Fruit fly (Drosophila melanogaster): Measurements from ENCODE around the gene ras.
A peak's percentile ranks its signal among the peaks of the same experiment; 100 is the strongest.

ras gene

DNA sequence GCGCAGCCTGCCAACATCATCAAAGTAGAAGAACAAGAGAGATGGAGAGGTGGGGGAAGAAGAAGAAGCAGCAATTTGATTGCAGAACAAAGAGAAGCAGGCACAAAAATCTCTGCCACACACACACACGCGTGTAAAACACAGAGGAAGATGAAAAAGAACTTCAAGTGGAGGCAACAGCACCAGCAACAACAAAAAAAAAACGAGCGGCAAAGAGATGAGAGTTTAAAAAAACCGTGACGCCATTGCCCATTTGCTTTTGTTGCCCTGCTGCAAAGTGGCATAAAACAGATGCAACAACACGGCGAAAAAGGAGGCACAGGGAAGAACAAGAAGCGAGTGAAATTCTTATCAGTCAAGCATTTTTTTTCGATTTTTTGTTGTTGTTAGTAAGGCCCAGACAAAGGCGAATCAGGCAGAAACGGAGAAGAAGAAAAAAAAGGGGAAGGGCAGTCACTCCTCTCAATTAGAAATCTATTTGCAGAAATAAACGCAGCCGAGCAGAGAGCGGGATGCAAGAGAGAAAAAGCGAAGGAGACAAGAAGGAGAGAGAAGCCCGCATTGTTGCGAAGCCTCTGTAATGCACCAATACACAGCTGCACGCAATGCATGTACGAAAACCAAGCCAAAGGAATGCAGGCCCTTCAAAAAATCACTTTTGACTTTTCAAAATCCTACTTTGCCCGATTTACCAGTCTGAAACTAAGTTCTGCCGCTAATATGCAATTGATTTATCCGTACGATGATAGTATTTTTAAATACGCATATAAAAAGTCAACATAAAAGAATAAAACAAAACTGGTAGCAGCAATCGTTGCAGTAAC, 2.3 kb upstream of the ras start (continued):
- TF ChIP-seq jumu (GFP tag; optimal IDR thresholded peaks at IDR 0.05) (no peak), pros (GFP tag; optimal IDR thresholded peaks at IDR 0.05) (peak; percentile 18), CG2712 (tag; optimal IDR thresholded peaks at IDR 0.05) (no peak), Fer2 (tag; optimal IDR thresholded peaks at IDR 0.05) (no peak), CG4617 (GFP tag; optimal IDR thresholded peaks at IDR 0.05; ENCODE audit: borderline replicate concordance) (no peak), ewg (GFP tag; optimal IDR thresholded peaks at IDR 0.05) (no peak), wek (GFP tag; optimal IDR thresholded peaks at IDR 0.05) (no peak), CG18262 (tag; optimal IDR thresholded peaks at IDR 0.05) (no peak), CG18599 (GFP tag; optimal IDR thresholded peaks at IDR 0.05) (no peak), CG6254 (GFP tag; optimal IDR thresholded peaks at IDR 0.05) (no peak), dpn (GFP tag; optimal IDR thresholded peaks at IDR 0.05) (no peak), CG4360 (GFP tag; IDR thresholded peaks at IDR 0.05) (peak; percentile 72), Mad (GFP tag; optimal IDR thresholded peaks at IDR 0.05) (no peak), Nf-YC (tag; optimal IDR thresholded peaks at IDR 0.05) (no peak), CG42726 (GFP tag; IDR thresholded peaks at IDR 0.05; ENCODE audit: partially characterized antibody) (no peak), nerfin-2 (GFP tag; IDR thresholded peaks at IDR 0.05; ENCODE audit: partially characterized antibody) (no peak), CG3726 (GFP tag; IDR thresholded peaks at IDR 0.05) (no peak), CG13424 (tag; optimal IDR thresholded peaks at IDR 0.05) (no peak), CG8944 (GFP tag; optimal IDR thresholded peaks at IDR 0.05) (no peak), CG2116 (GFP tag; optimal IDR thresholded peaks at IDR 0.05) (no peak), Side (GFP tag; optimal IDR thresholded peaks at IDR 0.05) (no peak), sna (GFP tag; IDR thresholded peaks at IDR 0.05; ENCODE audit: partially characterized antibody) (no peak), CG14860 (GFP tag; IDR thresholded peaks at IDR 0.05; ENCODE audit: partially characterized antibody) (no peak), CG6683 (GFP tag; optimal IDR thresholded peaks at IDR 0.05) (no peak), crol (GFP tag; IDR thresholded peaks at IDR 0.05) (0 out of 2 replicates have a peak, but pooled peaks have one; percentile 34), CG11560 (tag; IDR thresholded peaks at IDR 0.05) (no peak), CG9609 (GFP tag; optimal IDR thresholded peaks at IDR 0.05) (no peak), Max (GFP tag; optimal IDR thresholded peaks at IDR 0.05) (no peak), CG10979 (tag; optimal IDR thresholded peaks at IDR 0.05) (no peak), CG14667 (GFP tag; IDR thresholded peaks at IDR 0.05) (no peak), en (GFP tag; optimal IDR thresholded peaks at IDR 0.05) (no peak), Drgx (GFP tag; IDR thresholded peaks at IDR 0.05) (peak; percentile 46; the same call in 1 of the 2 replicates), ssp (GFP tag; IDR thresholded peaks at IDR 0.05) (no peak), Deaf1 (tag; optimal IDR thresholded peaks at IDR 0.05) (no peak), ATbp (GFP tag; optimal IDR thresholded peaks at IDR 0.05) (no peak), CG1602 (GFP tag; optimal IDR thresholded peaks at IDR 0.05) (no peak), bbx (GFP tag; IDR thresholded peaks at IDR 0.05; ENCODE audit: partially characterized antibody) (no peak), CG34422 (GFP tag; IDR thresholded peaks at IDR 0.05) (no peak)

DNA sequence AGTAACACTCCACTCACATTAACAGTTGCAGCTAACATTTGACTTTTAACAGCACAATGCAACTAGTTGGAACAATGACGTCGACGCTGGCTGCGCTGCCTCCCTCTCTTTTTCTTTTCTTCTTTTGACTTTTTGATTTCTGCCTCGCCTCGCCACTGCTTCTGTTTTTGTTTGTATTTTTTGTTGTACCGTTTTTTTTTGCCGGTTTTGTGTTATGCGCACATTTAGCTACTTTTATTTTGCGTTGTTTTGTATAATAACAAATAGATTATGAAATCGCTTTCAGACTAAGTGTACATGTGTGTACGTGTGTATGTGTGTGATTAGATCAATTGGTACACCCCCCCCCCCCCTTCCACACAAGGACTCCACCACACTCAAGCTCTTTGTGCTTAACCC, 1.7 kb upstream of the ras start:
- peak; percentile 6 for TF ChIP-seq sqz (GFP tag; optimal IDR thresholded peaks at IDR 0.05)
- TF ChIP-seq grn (GFP tag; optimal IDR thresholded peaks at IDR 0.05): no peak
- no peak for TF ChIP-seq CG30431 (GFP tag; optimal IDR thresholded peaks at IDR 0.05)
- peak; percentile 27 for TF ChIP-seq psq (GFP tag; optimal IDR thresholded peaks at IDR 0.05)
- TF ChIP-seq crol (GFP tag; IDR thresholded peaks at IDR 0.05): peak; percentile 43; the same call in 1 of the 2 replicates
- peak in 1 of 2 experiments; percentile 67 for TF ChIP-seq tll (GFP tag; optimal IDR thresholded peaks at IDR 0.05)
- peak; percentile 68 for TF ChIP-seq Med (GFP tag)
- no peak for TF ChIP-seq gem (tag; optimal IDR thresholded peaks at IDR 0.05)
- TF ChIP-seq Pdp1 (GFP tag; optimal IDR thresholded peaks at IDR 0.05): peak in 1 of 2 experiments; percentile 44
- TF ChIP-seq nom (GFP tag; optimal IDR thresholded peaks at IDR 0.05): peak; percentile 51

All from whole organism, embryonic.